Fruit fly (Drosophila melanogaster) whole organism, embryonic: Measurements from ENCODE around the gene CG8349.

ENCODE experiments used
- Awh ChIP-seq: fragments of 200-800 bp; sonication (Bioruptor generic); IDR thresholded peaks from 2 replicates; pipeline ENCODE4, ENCODE4 v1.3.6; 2022; ENCODE audit warnings: missing biosample characterization, missing genetic modification characterization
- CG10274 ChIP-seq: fragments of 200-800 bp; sonication (Bioruptor generic); optimal IDR thresholded peaks from 3 replicates; lab custom pipeline; 2017; ENCODE audit warnings: missing biosample characterization, mild to moderate bottlenecking, missing genetic modification characterization
- CG10321 ChIP-seq: fragments of 200-800 bp; sonication (Bioruptor generic); IDR thresholded peaks from 2 replicates; pipeline ENCODE4 v1.3.6; 2022; ENCODE audit warnings: missing biosample characterization, missing genetic modification characterization
- CG10654 ChIP-seq: fragments of 200-800 bp; sonication (Bioruptor generic); optimal IDR thresholded peaks from 2 replicates; lab custom pipeline; 2016; ENCODE audit warnings: missing biosample characterization, missing genetic modification characterization
- CG11504 ChIP-seq: fragments of 200-800 bp; sonication (Bioruptor generic); optimal IDR thresholded peaks from 3 replicates; lab custom pipeline; 2019; ENCODE audit warnings: missing biosample characterization, mild to moderate bottlenecking, missing genetic modification characterization, moderate library complexity
- CG11696 ChIP-seq: fragments of 200-800 bp; sonication (Bioruptor generic); IDR thresholded peaks from 2 replicates; pipeline ENCODE4 v1.3.6; 2022; ENCODE audit warnings: missing biosample characterization, missing genetic modification characterization
- CG12391 ChIP-seq: fragments of 200-800 bp; sonication (Bioruptor generic); optimal IDR thresholded peaks from 3 replicates; lab custom pipeline; 2018; ENCODE audit warnings: missing biosample characterization, mild to moderate bottlenecking, missing genetic modification characterization, moderate library complexity
- CG13624 ChIP-seq: fragments of 200-800 bp; sonication (Bioruptor generic); optimal IDR thresholded peaks from 2 replicates; lab custom pipeline; 2016; ENCODE audit warnings: missing biosample characterization, missing genetic modification characterization
- CG14710 ChIP-seq: fragments of 200-800 bp; sonication (Bioruptor generic); optimal IDR thresholded peaks from 3 replicates; lab custom pipeline; 2019; ENCODE audit warnings: missing biosample characterization, mild to moderate bottlenecking, missing genetic modification characterization, moderate library complexity
- CG14965 ChIP-seq: fragments of 200-800 bp; sonication (Bioruptor generic); optimal IDR thresholded peaks from 2 replicates; lab custom pipeline; 2016; ENCODE audit warnings: missing biosample characterization, missing genetic modification characterization, borderline replicate concordance
- CG30020 ChIP-seq: fragments of 200-800 bp; optimal IDR thresholded peaks from 2 replicates; lab custom pipeline; 2019; ENCODE audit warnings: missing biosample characterization, mild to moderate bottlenecking, missing genetic modification characterization, moderate library complexity
- CG31365 ChIP-seq: fragments of 200-800 bp; sonication (Bioruptor generic); optimal IDR thresholded peaks from 2 replicates; lab custom pipeline; 2018; ENCODE audit warnings: missing biosample characterization, mild to moderate bottlenecking, missing genetic modification characterization
- CG5245 ChIP-seq: fragments of 200-800 bp; sonication (Bioruptor generic); optimal IDR thresholded peaks from 3 replicates; lab custom pipeline; 2016; ENCODE audit warnings: missing biosample characterization, missing genetic modification characterization
- CG5953 ChIP-seq: fragments of 200-800 bp; sonication (Bioruptor generic); IDR thresholded peaks from 2 replicates; pipeline ENCODE4 v1.3.6; 2022; ENCODE audit warnings: missing biosample characterization, missing genetic modification characterization
- CG6175 ChIP-seq: fragments of 200-800 bp; sonication (Bioruptor generic); IDR thresholded peaks from 3 replicates; pipeline ENCODE4 v1.3.6; 2022; ENCODE audit warnings: missing biosample characterization, missing genetic modification characterization
- CG6813 ChIP-seq: fragments of 200-800 bp; sonication (Bioruptor generic); optimal IDR thresholded peaks from 2 replicates; lab custom pipeline; 2017; ENCODE audit warnings: missing biosample characterization, missing genetic modification characterization, mild to moderate bottlenecking, moderate library complexity, missing genetic modification reagents
- CG6854 ChIP-seq: fragments of 200-800 bp; sonication (Bioruptor generic); optimal IDR thresholded peaks from 3 replicates; lab custom pipeline; 2017; ENCODE audit warnings: missing biosample characterization, mild to moderate bottlenecking, missing genetic modification characterization
- CG8281 ChIP-seq: fragments of 200-800 bp; sonication (Bioruptor generic); optimal IDR thresholded peaks from 2 replicates; lab custom pipeline; 2018; ENCODE audit warnings: missing biosample characterization, mild to moderate bottlenecking, missing genetic modification characterization, moderate library complexity
- CG9727 ChIP-seq: fragments of 200-800 bp; sonication (Bioruptor generic); optimal IDR thresholded peaks from 3 replicates; lab custom pipeline; 2017; ENCODE audit warnings: missing biosample characterization, mild to moderate bottlenecking, missing genetic modification characterization
- CG9932 ChIP-seq: fragments of 200-800 bp; sonication (Bioruptor generic); IDR thresholded peaks from 2 replicates; pipeline ENCODE4 v1.3.6; 2022; ENCODE audit warnings: missing biosample characterization, missing genetic modification characterization
- CTCF ChIP-seq: fragments of 200-800 bp; sonication (Bioruptor generic); optimal IDR thresholded peaks from 2 replicates; lab custom pipeline; 2017; ENCODE audit warnings: missing biosample characterization, mild to moderate bottlenecking, missing genetic modification characterization, moderate library complexity
- D ChIP-seq, 2 experiments: fragments of 200-800 bp in 1 of 2; fragments of >200 bp in 1 of 2; sonication (Bioruptor generic) in 1 of 2; optimal IDR thresholded peaks; 2 replicates in 1 of 2; 3 replicates in 1 of 2; lab custom pipeline; 2017; ENCODE audit warnings: mild to moderate bottlenecking in 1 of 2, missing biosample characterization in 1 of 2, missing genetic modification characterization in 1 of 2, missing genetic modification reagents in 1 of 2
- Doc3 ChIP-seq: fragments of 200-800 bp; sonication (Bioruptor generic); IDR thresholded peaks from 3 replicates; pipeline ENCODE4 v1.3.6; 2022; ENCODE audit warnings: missing biosample characterization, missing genetic modification characterization; ENCODE audit not compliant: partially characterized antibody
- Drgx ChIP-seq: fragments of 200-800 bp; sonication (Bioruptor generic); IDR thresholded peaks from 2 replicates; pipeline ENCODE4 v1.3.6; 2022; ENCODE audit warnings: missing biosample characterization, missing genetic modification characterization
- Gsc ChIP-seq: fragments of 200-800 bp; sonication (Bioruptor generic); IDR thresholded peaks from 2 replicates; pipeline ENCODE4 v1.3.6; 2022; ENCODE audit warnings: missing biosample characterization, missing genetic modification characterization
- HLH54F ChIP-seq: fragments of 200-800 bp; sonication (Bioruptor generic); optimal IDR thresholded peaks from 3 replicates; lab custom pipeline; 2016; ENCODE audit warnings: missing biosample characterization, missing genetic modification characterization
- MTF-1 ChIP-seq: fragments of 200-800 bp; sonication (Bioruptor generic); optimal IDR thresholded peaks from 2 replicates; lab custom pipeline; 2018; ENCODE audit warnings: missing biosample characterization, mild to moderate bottlenecking, missing genetic modification characterization, borderline replicate concordance
- Med ChIP-seq: fragments of 200-800 bp; sonication (Bioruptor generic); peaks from one replicate; lab custom pipeline; 2016; ENCODE audit warnings: missing biosample characterization, missing genetic modification characterization, mild to moderate bottlenecking, inconsistent platforms, moderate library complexity
- Nf-YA ChIP-seq: fragments of 200-800 bp; sonication (Bioruptor generic); IDR thresholded peaks from 2 replicates; pipeline ENCODE4 v1.3.6; 2022; ENCODE audit warnings: missing biosample characterization, missing genetic modification characterization
- Rx ChIP-seq: fragments of 200-800 bp; sonication (Bioruptor generic); IDR thresholded peaks from 2 replicates; pipeline ENCODE4 v1.3.6; 2022; ENCODE audit warnings: missing biosample characterization, missing genetic modification characterization
- Stat92E ChIP-seq, 3 experiments: fragments of >200 bp in 2 of 3; fragments of 200-800 bp in 1 of 3; sonication (Bioruptor generic) in 1 of 3; optimal IDR thresholded peaks; 2 replicates each; lab custom pipeline; 2017 to 2019; ENCODE audit warnings: missing biosample characterization in 3 of 3, missing genetic modification characterization in 3 of 3, mild to moderate bottlenecking in 1 of 3, moderate library complexity in 1 of 3
- ap ChIP-seq: fragments of 200-800 bp; sonication (Bioruptor generic); IDR thresholded peaks from 2 replicates; pipeline ENCODE4 v1.3.6; 2022; ENCODE audit warnings: missing biosample characterization, missing genetic modification characterization
- ara ChIP-seq: fragments of 200-800 bp; sonication (Bioruptor generic); IDR thresholded peaks from 2 replicates; pipeline ENCODE4 v1.3.6; 2022; ENCODE audit warnings: missing biosample characterization, missing genetic modification characterization
- bab2 ChIP-seq: fragments of 200-800 bp; sonication (Bioruptor generic); optimal IDR thresholded peaks from 2 replicates; lab custom pipeline; 2016; ENCODE audit warnings: missing biosample characterization, missing genetic modification characterization
- bowl ChIP-seq: fragments of 200-800 bp; sonication (Bioruptor generic); IDR thresholded peaks from 2 replicates; pipeline ENCODE4 v1.3.6; 2022; ENCODE audit warnings: missing biosample characterization, missing genetic modification characterization
- crol ChIP-seq: fragments of 200-800 bp; sonication (Bioruptor generic); IDR thresholded peaks from 2 replicates; pipeline ENCODE4 v1.3.6; 2022; ENCODE audit warnings: missing biosample characterization, missing genetic modification characterization
- dati ChIP-seq: fragments of 200-800 bp; sonication (Bioruptor generic); IDR thresholded peaks from 2 replicates; pipeline ENCODE4 v1.3.6; 2022; ENCODE audit warnings: missing biosample characterization, missing genetic modification characterization
- dmrt99B ChIP-seq: fragments of 200-800 bp; sonication (Bioruptor generic); optimal IDR thresholded peaks from 2 replicates; lab custom pipeline; 2018; ENCODE audit warnings: missing biosample characterization, mild to moderate bottlenecking, missing genetic modification characterization, moderate library complexity
- exex ChIP-seq: fragments of 200-800 bp; sonication (Bioruptor generic); optimal IDR thresholded peaks from 4 replicates; lab custom pipeline; 2018; ENCODE audit warnings: missing biosample characterization, mild to moderate bottlenecking, missing genetic modification characterization, moderate library complexity
- gcm2 ChIP-seq: fragments of 200-800 bp; sonication (Bioruptor generic); optimal IDR thresholded peaks from 2 replicates; lab custom pipeline; 2016; ENCODE audit warnings: missing biosample characterization, missing genetic modification characterization
- grn ChIP-seq: fragments of 200-800 bp; sonication (Bioruptor generic); optimal IDR thresholded peaks from 3 replicates; lab custom pipeline; 2017; ENCODE audit warnings: missing biosample characterization, missing genetic modification characterization
- h ChIP-seq: fragments of >200 bp; optimal IDR thresholded peaks from 2 replicates; lab custom pipeline; 2017
- insv ChIP-seq, 2 experiments: fragments of 200-800 bp; sonication (Bioruptor generic); optimal IDR thresholded peaks; 3 replicates each; lab custom pipeline; 2016 to 2018; ENCODE audit warnings: missing biosample characterization in 2 of 2, missing genetic modification characterization in 2 of 2
- odd ChIP-seq: fragments of 200-800 bp; sonication (Bioruptor generic); optimal IDR thresholded peaks from 2 replicates; lab custom pipeline; 2017; ENCODE audit warnings: missing biosample characterization, mild to moderate bottlenecking, missing genetic modification characterization
- pfk ChIP-seq: fragments of 200-800 bp; sonication (Bioruptor generic); optimal IDR thresholded peaks from 2 replicates; lab custom pipeline; 2018; ENCODE audit warnings: missing biosample characterization, mild to moderate bottlenecking, missing genetic modification characterization, moderate library complexity
- pros ChIP-seq: fragments of 200-800 bp; sonication (Bioruptor generic); optimal IDR thresholded peaks from 3 replicates; lab custom pipeline; 2019; ENCODE audit warnings: missing biosample characterization, mild to moderate bottlenecking, missing genetic modification characterization, moderate library complexity
- ro ChIP-seq: fragments of 200-800 bp; sonication (Bioruptor generic); IDR thresholded peaks from 2 replicates; pipeline ENCODE4 v1.3.6; 2022; ENCODE audit warnings: missing biosample characterization, missing genetic modification characterization
- schlank ChIP-seq: fragments of 200-800 bp; sonication (Bioruptor generic); optimal IDR thresholded peaks from 2 replicates; lab custom pipeline; 2018; ENCODE audit warnings: missing biosample characterization, mild to moderate bottlenecking, missing genetic modification characterization
- sisA ChIP-seq: fragments of 200-800 bp; sonication (Bioruptor generic); IDR thresholded peaks from 2 replicates; pipeline ENCODE4 v1.3.6; 2022; ENCODE audit warnings: missing biosample characterization, missing genetic modification characterization
- stwl ChIP-seq: fragments of 200-800 bp; sonication (Bioruptor generic); optimal IDR thresholded peaks from 3 replicates; lab custom pipeline; 2018; ENCODE audit warnings: missing biosample characterization, mild to moderate bottlenecking, missing genetic modification characterization, moderate library complexity
- trem ChIP-seq: fragments of 200-800 bp; optimal IDR thresholded peaks from 3 replicates; lab custom pipeline; 2019; ENCODE audit warnings: missing biosample characterization, mild to moderate bottlenecking, missing genetic modification characterization, moderate library complexity
- vfl ChIP-seq: fragments of 200-800 bp; sonication (Bioruptor generic); optimal IDR thresholded peaks from 2 replicates; lab custom pipeline; 2016; ENCODE audit warnings: missing biosample characterization, missing genetic modification characterization

Gene CG8349

dm6 chr2L:8266145-8266544 lies 50.4 kb downstream of the CG8349 start (continued):
- TF ChIP-seq Rx (GFP tag; lab: Robert Waterston, UW) (no peak), Drgx (GFP tag; lab: Robert Waterston, UW) (peak; percentile 86), CG11504 (peak; percentile 72), dati (no peak), bowl (GFP tag; lab: Robert Waterston, UW) (no peak), Med (GFP tag; lab: Kevin White, UChicago) (peak; percentile 51), CG30020 (tag; lab: Kevin White, UChicago) (no peak), crol (GFP tag; lab: Robert Waterston, UW) (no peak), exex (tag; lab: Kevin White, UChicago) (no peak), CG8281 (tag; lab: Kevin White, UChicago) (peak; percentile 36), grn (GFP tag; lab: Kevin White, UChicago) (no peak), dmrt99B (tag; lab: Kevin White, UChicago) (peak; percentile 88), CG31365 (tag; lab: Kevin White, UChicago) (no peak), bab2 (no peak), HLH54F (GFP tag; lab: Kevin White, UChicago) (no peak), odd (GFP tag; lab: Kevin White, UChicago) (peak; percentile 60), CG14710 (peak; percentile 30), CG6813 (GFP tag; lab: Kevin White, UChicago) (peak; percentile 36), CG5953 (GFP tag; lab: Robert Waterston, UW) (no peak), Doc3 (GFP tag; lab: Robert Waterston, UW) (no peak), h (lab: Kevin White, UChicago) (no peak), Stat92E (GFP tag; optimal IDR thresholded peaks at IDR 0.05; lab: Kevin White, UChicago) (no peak), vfl (GFP tag; lab: Kevin White, UChicago) (no peak), CG9727 (GFP tag; lab: Kevin White, UChicago) (peak; percentile 35), CG5245 (GFP tag; lab: Kevin White, UChicago) (no peak), Awh (GFP tag; lab: Robert Waterston, UW) (0 out of 2 replicates have a peak, but pooled peaks have one; percentile 45), CG6854 (GFP tag; lab: Kevin White, UChicago) (peak; percentile 14), CG10321 (GFP tag; lab: Robert Waterston, UW) (no peak), Nf-YA (GFP tag; lab: Robert Waterston, UW) (no peak), CG12391 (tag; lab: Kevin White, UChicago) (peak; percentile 73), gcm2 (no peak), stwl (tag; lab: Kevin White, UChicago) (no peak), schlank (tag; lab: Kevin White, UChicago) (no peak), CG10654 (GFP tag; lab: Kevin White, UChicago) (peak; percentile 40), CTCF (GFP tag; lab: Kevin White, UChicago) (no peak), MTF-1 (GFP tag; lab: Kevin White, UChicago) (no peak), sisA (GFP tag; lab: Robert Waterston, UW) (peak; percentile 42), ap (no peak), pfk (no peak), CG9932 (GFP tag; lab: Robert Waterston, UW) (no peak), Gsc (GFP tag; lab: Robert Waterston, UW) (no peak), ara (no peak), pros (GFP tag; lab: Kevin White, UChicago) (no peak), CG14965 (no peak), D (optimal IDR thresholded peaks at IDR 0.05; lab: Kevin White, UChicago) (no peak), D (GFP tag; optimal IDR thresholded peaks at IDR 0.05; lab: Kevin White, UChicago) (peak; percentile 40), CG10274 (GFP tag; lab: Kevin White, UChicago) (no peak), CG11696 (GFP tag; lab: Robert Waterston, UW) (0 out of 2 replicates have a peak, but pooled peaks have one; percentile 22), CG13624 (GFP tag; lab: Kevin White, UChicago) (no peak), trem (peak; percentile 10), ro (GFP tag; lab: Robert Waterston, UW) (no peak), CG6175 (no peak), insv (GFP tag; optimal IDR thresholded peaks at IDR 0.05; lab: Kevin White, UChicago) (no peak)
